Fruit fly (Drosophila melanogaster) Kc167 (cell line): ENCODE results near the gene CG42512.

Experiments
- Myc ChIP-seq: fragments of >200 bp; optimal IDR thresholded peaks from 2 replicates; lab custom pipeline; 2017; ENCODE audit warnings: missing external identifiers
- psq ChIP-seq: fragments of >200 bp; optimal IDR thresholded peaks from 2 replicates; lab custom pipeline; 2017; ENCODE audit warnings: missing external identifiers

- TF ChIP-seq Myc = no peak
- no peak for TF ChIP-seq psq (lab: Kevin White, UChicago)
These were observed 4.6 kb downstream of the CG42512 start for dm6 chrX:16655724-16656235.
